Worm (Caenorhabditis elegans) whole organism, late embryonic: ENCODE data around the gene strd-1.

Experiments used
- fkh-6 ChIP-seq: sonication (generic microtip); optimal IDR thresholded peaks from 2 replicates; lab custom pipeline; 2016; ENCODE audit warnings: missing genetic modification characterization, missing compliant biosample characterization
- nhr-11 ChIP-seq: fragments of 150-350 bp; optimal IDR thresholded peaks from 2 replicates; lab custom pipeline; 2014; ENCODE audit warnings: missing biosample characterization, missing genetic modification characterization
- tbx-2 ChIP-seq: sonication (generic microtip); optimal IDR thresholded peaks from 2 replicates; lab custom pipeline; 2016; ENCODE audit warnings: missing genetic modification characterization, missing compliant biosample characterization
- zip-5 ChIP-seq: sonication (generic microtip); optimal IDR thresholded peaks from 2 replicates; lab custom pipeline; 2016; ENCODE audit warnings: missing genetic modification characterization, missing compliant biosample characterization

- TF ChIP-seq nhr-11 (tag; lab: Kevin White, UChicago) (no peak), fkh-6 (no peak), tbx-2 (tag; lab: Kevin White, UChicago) (no peak), zip-5 (tag; lab: Kevin White, UChicago) (no peak)
Measured at ce11 chrIII:10976580-10976979, 29.3 kb downstream of the strd-1 start.
